Worm (Caenorhabditis elegans): Measurements from ENCODE around the gene nspc-12.

ce11 chrX:12335808-12336207, 20.7 kb downstream of the nspc-12 start, which contains the start of gene srd-48:
- TF ChIP-seq ama-1 (optimal IDR thresholded peaks at IDR 0.05) (no peak), ceh-13 (GFP tag; optimal IDR thresholded peaks at IDR 0.05) (no peak), scrt-1 (GFP tag; IDR thresholded peaks at IDR 0.05) (no peak), tbx-37 (GFP tag; conservative IDR thresholded peaks at IDR 0.05) (no peak), hmg-4 (GFP tag; optimal IDR thresholded peaks at IDR 0.05) (no peak), sea-1 (GFP tag; conservative IDR thresholded peaks at IDR 0.05) (no peak)

Data from whole organism, early embryonic.